Worm (Caenorhabditis elegans): Measurements from ENCODE around the gene C15C8.7.

C15C8.7 gene

ce11 chrV:12736166-12736753, 8.6 kb downstream of the C15C8.7 start, which contains the start of gene cky-1:
cky-1 (plus strand) TSS chrV:12736703.
- TF ChIP-seq snpc-4 (tag; optimal IDR thresholded peaks at IDR 0.05) (no peak), peb-1 (tag; optimal IDR thresholded peaks at IDR 0.05) (peak; percentile 71), mdl-1 (tag; optimal IDR thresholded peaks at IDR 0.05) (no peak), nhr-237 (tag; optimal IDR thresholded peaks at IDR 0.05) (no peak), unc-55 (GFP tag; optimal IDR thresholded peaks at IDR 0.05) (no peak)

- TF ChIP-seq fos-1 (tag; optimal IDR thresholded peaks at IDR 0.05) = peak; percentile 59
- TF ChIP-seq nhr-25 (tag; optimal IDR thresholded peaks at IDR 0.05) = no peak
- TF ChIP-seq sma-9 (GFP tag; optimal IDR thresholded peaks at IDR 0.05) = peak; percentile 50
- TF ChIP-seq sma-9 (tag; optimal IDR thresholded peaks at IDR 0.05) = no peak
- TF ChIP-seq F13H6.1 (tag; optimal IDR thresholded peaks at IDR 0.05) = no peak
- TF ChIP-seq nhr-129 (tag; optimal IDR thresholded peaks at IDR 0.05) = peak; percentile 87
- peak; percentile 11 for TF ChIP-seq sma-3 (GFP tag; optimal IDR thresholded peaks at IDR 0.05)
These were observed 11.2 kb downstream of the C15C8.7 start, which contains the start of the genes dhs-21 and xbx-9 for ce11 chrV:12733465-12734248. dhs-21 (minus strand) TSS chrV:12733645. xbx-9 (plus strand) TSS chrV:12734198.

- TF ChIP-seq F13H6.1 (tag; optimal IDR thresholded peaks at IDR 0.05) (no peak), fos-1 (tag; optimal IDR thresholded peaks at IDR 0.05) (peak; percentile 62), sma-9 (GFP tag; optimal IDR thresholded peaks at IDR 0.05) (peak; percentile 46), sma-9 (tag; optimal IDR thresholded peaks at IDR 0.05) (no peak), ceh-82 (tag; optimal IDR thresholded peaks at IDR 0.05) (no peak), crh-2 (tag; optimal IDR thresholded peaks at IDR 0.05) (peak; percentile 18)
These were observed 12.1 kb downstream of the C15C8.7 start for ce11 chrV:12732734-12733133.

ce11 chrV:12729220-12729619, 15.6 kb downstream of the C15C8.7 start, which contains the start of gene R11D1.10:
R11D1.10 (plus strand) TSS chrV:12729520.
- TF ChIP-seq F13H6.1 (tag; optimal IDR thresholded peaks at IDR 0.05) = no peak
- no peak for TF ChIP-seq Y55F3AM.14 (GFP tag; optimal IDR thresholded peaks at IDR 0.05)
- no peak for TF ChIP-seq C34F6.9 (tag; optimal IDR thresholded peaks at IDR 0.05)
- TF ChIP-seq ceh-82 (tag; optimal IDR thresholded peaks at IDR 0.05) = no peak
- TF ChIP-seq sma-3 (GFP tag; optimal IDR thresholded peaks at IDR 0.05) = no peak
- TF ChIP-seq nhr-77 (tag; optimal IDR thresholded peaks at IDR 0.05) = no peak
- TF ChIP-seq unc-39 (tag; optimal IDR thresholded peaks at IDR 0.05) = no peak

ce11 chrV:12728062-12728665, 16.7 kb downstream of the C15C8.7 start, which contains the start of the genes rpl-28 and mrpl-49:
rpl-28 (minus strand) TSS chrV:12728112.
mrpl-49 (plus strand) TSS chrV:12728631.
- TF ChIP-seq ceh-82 (tag; optimal IDR thresholded peaks at IDR 0.05) (peak; percentile 2), egl-27 (tag; optimal IDR thresholded peaks at IDR 0.05) (peak; percentile 47), mab-5 (tag; optimal IDR thresholded peaks at IDR 0.05) (peak; percentile 82), dmd-4 (tag; optimal IDR thresholded peaks at IDR 0.05) (no peak), unc-55 (GFP tag; optimal IDR thresholded peaks at IDR 0.05) (peak; percentile 98), unc-62 (GFP tag; optimal IDR thresholded peaks at IDR 0.05) (no peak), snpc-4 (tag; optimal IDR thresholded peaks at IDR 0.05) (peak; percentile 83), fos-1 (tag; optimal IDR thresholded peaks at IDR 0.05) (peak; percentile 86), lin-39 (tag; optimal IDR thresholded peaks at IDR 0.05) (no peak), ceh-16 (tag; optimal IDR thresholded peaks at IDR 0.05) (peak; percentile 40), ama-1 (optimal IDR thresholded peaks at IDR 0.05) (peak; percentile 50), mbf-1 (tag; optimal IDR thresholded peaks at IDR 0.05) (no peak), mdl-1 (tag; optimal IDR thresholded peaks at IDR 0.05) (peak in 1 of 2 experiments; percentile 27), crh-2 (tag; optimal IDR thresholded peaks at IDR 0.05) (peak; percentile 91), peb-1 (tag; optimal IDR thresholded peaks at IDR 0.05) (no peak), nhr-6 (tag; optimal IDR thresholded peaks at IDR 0.05) (no peak), gmeb-1 (tag; optimal IDR thresholded peaks at IDR 0.05) (peak; percentile 85), sma-9 (GFP tag; optimal IDR thresholded peaks at IDR 0.05) (peak; percentile 85), sma-9 (tag; optimal IDR thresholded peaks at IDR 0.05) (no peak), lin-13 (GFP tag; optimal IDR thresholded peaks at IDR 0.05) (peak; percentile 89), nhr-11 (tag; optimal IDR thresholded peaks at IDR 0.05) (no peak), Y55F3AM.14 (GFP tag; optimal IDR thresholded peaks at IDR 0.05) (no peak), blmp-1 (tag; optimal IDR thresholded peaks at IDR 0.05; ENCODE audit: insufficient read depth) (peak; percentile 74), nhr-129 (tag; optimal IDR thresholded peaks at IDR 0.05) (peak; percentile 89), ztf-1 (GFP tag; conservative IDR thresholded peaks at IDR 0.05) (no peak), nhr-23 (tag; optimal IDR thresholded peaks at IDR 0.05) (no peak), elt-1 (tag; optimal IDR thresholded peaks at IDR 0.05) (no peak), nhr-237 (tag; optimal IDR thresholded peaks at IDR 0.05) (no peak), nhr-25 (tag; optimal IDR thresholded peaks at IDR 0.05) (no peak), ztf-11 (tag; optimal IDR thresholded peaks at IDR 0.05) (no peak), nhr-21 (tag; optimal IDR thresholded peaks at IDR 0.05) (peak; percentile 75), aly-2 (tag; optimal IDR thresholded peaks at IDR 0.05) (no peak), ztf-4 (tag; optimal IDR thresholded peaks at IDR 0.05) (peak; percentile 70), ZK546.5 (tag; optimal IDR thresholded peaks at IDR 0.05) (no peak), sem-4 (tag; optimal IDR thresholded peaks at IDR 0.05) (peak; percentile 78)

All from whole organism, L2 larva.